Fruit fly (Drosophila melanogaster): ENCODE results near the gene Acbp3.

Gene Acbp3

DNA sequence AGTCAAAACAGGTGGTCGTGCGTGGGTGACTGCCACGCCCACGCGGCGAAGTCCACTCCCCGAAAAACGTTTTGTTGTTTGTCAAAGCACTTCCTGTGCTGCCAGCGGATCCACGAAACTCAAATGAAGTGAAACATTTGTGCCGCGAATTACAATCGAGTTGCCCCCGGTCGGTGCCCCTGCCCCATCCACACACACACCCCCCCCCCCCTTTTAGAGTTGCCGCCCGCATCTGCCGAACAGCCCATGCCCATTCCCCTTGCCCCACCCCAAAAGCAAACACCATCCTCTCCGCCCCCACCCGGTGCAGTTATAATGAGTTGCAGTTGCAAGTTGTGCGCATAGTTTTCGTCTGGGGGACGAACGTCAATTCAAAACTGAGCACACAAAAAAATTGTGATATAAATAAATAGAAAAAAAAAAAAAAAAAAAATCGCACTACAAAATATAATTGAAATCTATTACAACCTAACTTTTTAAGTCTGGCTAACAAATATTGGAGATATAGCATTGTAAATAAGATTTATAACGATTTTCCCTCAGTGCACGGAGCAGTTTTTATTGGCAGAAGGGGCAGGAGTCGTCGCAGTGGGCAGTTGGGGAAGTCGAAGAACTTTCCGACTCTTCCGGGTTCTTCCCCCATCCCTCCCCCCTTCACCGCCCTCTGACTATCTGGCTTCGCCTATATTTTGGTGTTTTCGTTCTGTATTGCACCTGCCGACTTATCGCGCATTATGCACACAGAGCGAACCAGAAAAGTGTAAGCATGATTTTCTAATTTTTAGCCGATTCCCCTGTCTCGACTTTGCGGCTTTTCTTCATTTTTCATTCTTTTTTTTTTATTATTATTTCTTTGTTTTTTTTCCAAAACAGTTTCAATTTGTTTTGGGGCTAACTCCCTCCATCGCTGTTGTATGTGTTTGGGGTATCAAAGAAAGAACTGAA, 21.1 kb downstream of the Acbp3 start (continued):
- TF ChIP-seq sc (optimal IDR thresholded peaks at IDR 0.05) (no peak), sc (GFP tag; optimal IDR thresholded peaks at IDR 0.05) (peak; percentile 72), CG8281 (tag; optimal IDR thresholded peaks at IDR 0.05) (no peak), Doc3 (GFP tag; IDR thresholded peaks at IDR 0.05; ENCODE audit: partially characterized antibody) (no peak), pfk (GFP tag; optimal IDR thresholded peaks at IDR 0.05) (no peak), gt (GFP tag; IDR thresholded peaks at IDR 0.05) (no peak), GATAe (GFP tag; conservative IDR thresholded peaks at IDR 0.05) (no peak), zen2 (GFP tag; IDR thresholded peaks at IDR 0.05; ENCODE audit: partially characterized antibody) (no peak), vvl (GFP tag; IDR thresholded peaks at IDR 0.05) (peak; percentile 89), CG6854 (GFP tag; optimal IDR thresholded peaks at IDR 0.05) (no peak), CG8089 (GFP tag; optimal IDR thresholded peaks at IDR 0.05) (no peak), CG10147 (GFP tag; optimal IDR thresholded peaks at IDR 0.05) (no peak), nau (GFP tag; optimal IDR thresholded peaks at IDR 0.05) (no peak), CG30403 (GFP tag; optimal IDR thresholded peaks at IDR 0.05) (peak; percentile 43), CG3065 (GFP tag; optimal IDR thresholded peaks at IDR 0.05) (no peak), tx (GFP tag; optimal IDR thresholded peaks at IDR 0.05) (no peak), lbe (GFP tag; optimal IDR thresholded peaks at IDR 0.05) (no peak), CG31441 (GFP tag; IDR thresholded peaks at IDR 0.05) (peak; percentile 62), CG1603 (tag; optimal IDR thresholded peaks at IDR 0.05) (no peak), CG2678 (tag; optimal IDR thresholded peaks at IDR 0.05) (peak; percentile 60), Ada2b (GFP tag; IDR thresholded peaks at IDR 0.05) (no peak), maf-S (GFP tag; optimal IDR thresholded peaks at IDR 0.05) (no peak), CG6683 (GFP tag; optimal IDR thresholded peaks at IDR 0.05) (no peak), Sry-δ (GFP tag; optimal IDR thresholded peaks at IDR 0.05) (no peak), HLHmδ (GFP tag; optimal IDR thresholded peaks at IDR 0.05) (no peak), so (GFP tag; IDR thresholded peaks at IDR 0.05) (peak; percentile 8; the same call in 1 of the 3 replicates), NC2α (GFP tag; optimal IDR thresholded peaks at IDR 0.05) (no peak), CG4404 (GFP tag; IDR thresholded peaks at IDR 0.05) (peak; percentile 24; the same call in 1 of the 2 replicates), CG6272 (GFP tag; IDR thresholded peaks at IDR 0.05) (peak; percentile 41), fru (optimal IDR thresholded peaks at IDR 0.05) (no peak), Kr (GFP tag; optimal IDR thresholded peaks at IDR 0.05) (no peak), schlank (tag; optimal IDR thresholded peaks at IDR 0.05) (no peak), Hmr (GFP tag; optimal IDR thresholded peaks at IDR 0.05) (no peak), inv (GFP tag; IDR thresholded peaks at IDR 0.05; ENCODE audit: partially characterized antibody) (no peak), CG10979 (tag; optimal IDR thresholded peaks at IDR 0.05) (peak; percentile 84), croc (GFP tag; conservative IDR thresholded peaks at IDR 0.05) (peak; percentile 66), Taf1 (GFP tag; IDR thresholded peaks at IDR 0.05) (no peak), al (GFP tag; IDR thresholded peaks at IDR 0.05) (no peak), CG6689 (GFP tag; IDR thresholded peaks at IDR 0.05) (peak; percentile 77), CG32767 (GFP tag; IDR thresholded peaks at IDR 0.05) (peak; percentile 53; the same call in 1 of the 2 replicates), Neu2 (GFP tag; optimal IDR thresholded peaks at IDR 0.05; ENCODE audit: borderline replicate concordance) (no peak), CG15073 (GFP tag; optimal IDR thresholded peaks at IDR 0.05) (no peak), CG18262 (tag; optimal IDR thresholded peaks at IDR 0.05) (peak; percentile 84), CG4328 (GFP tag; optimal IDR thresholded peaks at IDR 0.05) (no peak), CG16815 (GFP tag; optimal IDR thresholded peaks at IDR 0.05) (peak; percentile 29), D (optimal IDR thresholded peaks at IDR 0.05) (no peak), D (GFP tag; optimal IDR thresholded peaks at IDR 0.05) (peak; percentile 67), Usf (GFP tag; optimal IDR thresholded peaks at IDR 0.05) (no peak), Nf-YB (GFP tag; optimal IDR thresholded peaks at IDR 0.05) (peak; percentile 9), bowl (GFP tag; IDR thresholded peaks at IDR 0.05) (no peak)

Measured in whole organism, embryonic.